Fruit fly (Drosophila melanogaster) ovary, adult (tissue): ENCODE measurements around the gene B9d1.

Source experiments
- CG17801 ChIP-seq: fragments of 200-800 bp; optimal IDR thresholded peaks from 2 replicates; lab custom pipeline; 2019; ENCODE audit warnings: missing biosample characterization, mild to moderate bottlenecking, missing genetic modification characterization, moderate library complexity; ENCODE audit not compliant: partially characterized antibody

B9d1 gene

dm6 chr3R:15481606-15482005 lies at the start of gene B9d1:
Gene B9d1, plus strand, starts transcription at chr3R:15481906.
- no peak for TF ChIP-seq CG17801 (GFP tag; lab: Kevin White, UChicago)

DNA sequence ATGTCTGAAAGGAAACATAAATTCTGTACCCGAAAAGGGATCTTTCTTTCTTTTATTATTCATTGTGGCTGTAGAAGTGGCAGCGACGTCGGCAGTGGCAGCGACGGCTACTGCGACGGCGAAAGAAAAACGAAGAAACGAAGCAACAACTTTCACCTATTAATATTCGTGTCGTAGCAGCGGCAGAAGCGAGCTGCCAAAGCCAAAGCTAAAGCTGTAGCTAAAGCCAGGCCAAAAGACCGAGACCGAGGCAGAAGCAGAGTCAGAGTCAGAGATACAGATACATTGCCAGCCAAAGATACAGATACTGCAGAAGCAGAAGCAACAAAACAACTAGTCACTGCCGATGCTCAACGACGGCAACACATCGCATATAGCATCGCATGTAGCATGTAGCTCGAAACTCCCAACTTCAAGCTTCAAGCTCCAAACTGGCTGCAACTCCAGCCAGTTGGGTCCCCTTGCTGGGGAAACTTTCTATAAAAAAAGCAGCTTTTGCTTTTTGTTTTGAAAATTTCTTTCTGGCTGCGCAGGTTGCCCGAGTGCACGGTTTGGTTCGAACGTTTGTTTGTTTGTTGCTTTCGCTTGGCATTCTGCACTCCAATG lies 48.3 kb upstream of the B9d1 start:
- TF ChIP-seq CG17801 (GFP tag; lab: Kevin White, UChicago), result no peak

dm6 chr3R:15434676-15435075 lies 47.0 kb upstream of the B9d1 start, which contains the start of gene CG6118:
Gene CG6118, minus strand, starts transcription at chr3R:15434738.
- no peak for TF ChIP-seq CG17801 (GFP tag; lab: Kevin White, UChicago)

dm6 chr3R:15436799-15437198 lies 44.9 kb upstream of the B9d1 start:
- TF ChIP-seq CG17801 (GFP tag; lab: Kevin White, UChicago), result no peak

DNA sequence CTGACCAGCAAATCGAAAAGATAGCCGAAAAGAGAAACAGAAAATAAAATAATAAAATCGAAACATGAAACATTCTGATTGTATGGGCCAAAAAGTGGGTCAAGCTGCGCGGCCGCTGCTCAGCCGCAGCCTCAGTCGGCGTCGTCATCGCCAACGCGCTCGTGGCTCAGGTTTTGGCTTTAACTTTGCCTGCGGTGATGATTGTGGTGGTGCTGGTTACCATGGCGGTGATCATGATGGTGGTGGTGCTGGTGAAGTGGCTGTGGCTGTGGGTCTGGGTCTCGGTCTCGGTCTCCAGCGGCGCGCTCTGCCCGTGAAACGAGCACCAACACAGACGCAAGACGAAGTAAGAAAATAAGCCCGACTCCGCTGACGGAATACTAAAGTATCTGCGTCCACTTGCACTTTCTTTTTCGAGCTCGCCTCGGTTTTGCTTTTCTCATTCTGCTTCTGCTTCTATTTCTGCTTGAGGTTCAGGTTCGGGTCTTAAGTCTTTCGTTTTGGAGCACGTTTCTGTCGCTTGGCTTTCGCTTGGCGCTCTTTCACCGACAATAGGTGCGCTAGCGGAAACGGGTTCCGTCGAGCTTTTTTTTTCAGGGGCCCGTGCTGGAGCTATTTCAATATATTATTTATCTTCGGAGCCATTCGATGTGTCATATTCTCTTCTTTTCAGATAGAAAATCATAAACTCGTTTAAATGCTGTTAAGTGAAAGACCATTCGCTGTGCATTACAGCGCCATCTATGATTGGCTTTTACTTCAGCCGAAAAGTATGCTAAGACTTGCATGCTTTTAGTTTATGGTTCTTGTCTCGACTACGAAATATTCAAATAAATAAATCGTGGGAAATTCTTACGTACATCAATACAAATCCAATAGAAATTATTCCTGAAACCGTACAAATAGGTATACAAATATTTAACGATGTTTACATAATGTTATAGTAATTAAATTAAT lies 44.0 kb upstream of the B9d1 start:
- no peak for TF ChIP-seq CG17801 (GFP tag; lab: Kevin White, UChicago)

DNA sequence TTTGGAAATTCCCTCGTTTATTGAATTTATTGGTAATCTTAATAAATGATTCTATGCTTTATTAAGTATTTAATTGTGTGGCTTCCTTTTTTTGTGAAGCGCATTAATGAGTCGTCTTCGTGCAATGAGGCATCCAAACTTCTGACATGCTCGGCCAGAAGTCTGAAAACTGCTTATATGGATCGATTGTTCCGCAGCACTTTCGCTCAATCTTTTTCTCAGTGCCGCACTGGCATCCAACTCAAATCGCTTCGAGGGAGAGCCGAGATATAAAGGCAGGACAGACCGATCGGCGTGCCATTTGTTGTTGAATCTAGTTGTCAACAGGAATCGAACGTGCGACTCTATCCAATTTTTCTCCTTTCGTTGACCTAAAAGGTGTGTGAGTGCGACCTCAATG lies 42.0 kb upstream of the B9d1 start, which contains the start of gene Act88F:
Gene Act88F, plus strand, starts transcription at position 301 of the 400 bp plus-strand sequence.
- TF ChIP-seq CG17801 (GFP tag; lab: Kevin White, UChicago), result no peak

- no peak for TF ChIP-seq CG17801 (GFP tag; lab: Kevin White, UChicago)
Observed at dm6 chr3R:15446149-15446548, 35.6 kb upstream of the B9d1 start.

dm6 chr3R:15447791-15448190 lies 33.9 kb upstream of the B9d1 start:
- no peak for TF ChIP-seq CG17801 (GFP tag; lab: Kevin White, UChicago)

DNA sequence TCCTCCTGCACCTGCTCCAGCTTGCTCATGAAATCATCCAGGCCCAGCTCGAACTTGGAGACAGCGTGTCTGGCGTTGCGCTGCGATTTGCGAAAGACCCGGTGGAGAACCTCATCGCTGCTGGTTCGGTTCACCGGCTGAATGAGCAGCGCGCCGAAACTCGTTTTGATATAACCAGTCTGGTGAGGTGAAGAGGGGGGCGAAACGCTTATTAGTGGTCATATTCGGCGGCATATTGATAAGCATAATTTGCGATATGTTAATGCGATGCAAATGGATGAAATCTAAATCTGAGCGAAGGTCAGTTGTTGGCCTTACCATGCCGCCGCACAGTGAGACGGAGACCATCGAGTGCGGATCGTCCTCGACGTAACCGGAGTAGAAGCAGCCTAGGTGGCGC lies 33.0 kb upstream of the B9d1 start:
- no peak for TF ChIP-seq CG17801 (GFP tag; lab: Kevin White, UChicago)

DNA sequence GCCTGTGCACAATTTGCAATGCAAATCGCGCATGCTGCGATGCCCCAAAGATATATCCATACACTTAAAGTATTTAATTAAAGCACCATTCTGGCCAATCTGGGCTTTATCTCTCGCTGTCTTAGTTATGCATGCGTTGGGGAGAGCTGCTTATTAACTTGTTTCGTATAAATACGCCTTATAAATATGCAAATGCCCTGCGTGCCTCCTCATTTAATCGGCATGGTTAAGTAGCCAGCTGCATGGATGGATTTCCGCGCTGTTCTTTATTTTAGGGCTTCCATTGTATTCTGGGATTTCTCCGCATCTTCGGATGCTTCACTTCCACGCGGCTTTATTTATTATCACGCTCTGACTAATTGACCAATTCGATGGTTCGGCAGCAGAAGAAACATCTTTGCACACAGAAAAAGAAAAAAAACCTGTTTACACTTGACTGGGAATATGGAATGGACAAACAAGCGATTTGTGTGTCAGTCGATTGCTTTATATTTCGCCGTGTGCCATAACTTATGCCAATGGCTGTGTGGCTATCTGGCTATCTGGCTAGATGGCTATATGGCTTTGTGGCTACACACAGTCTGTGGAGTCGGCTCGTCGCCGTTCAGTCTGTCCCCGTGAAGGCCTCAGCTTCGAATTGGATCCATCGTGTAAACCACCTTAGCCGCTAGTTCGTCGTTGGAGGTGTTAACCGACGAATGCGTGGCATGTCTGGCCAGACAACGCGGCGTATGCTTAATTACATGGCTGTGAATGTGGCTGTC lies 30.2 kb upstream of the B9d1 start:
- TF ChIP-seq CG17801 (GFP tag; lab: Kevin White, UChicago), result no peak

dm6 chr3R:15457386-15458011 lies 24.2 kb upstream of the B9d1 start:
- TF ChIP-seq CG17801 (GFP tag; lab: Kevin White, UChicago), result no peak

DNA sequence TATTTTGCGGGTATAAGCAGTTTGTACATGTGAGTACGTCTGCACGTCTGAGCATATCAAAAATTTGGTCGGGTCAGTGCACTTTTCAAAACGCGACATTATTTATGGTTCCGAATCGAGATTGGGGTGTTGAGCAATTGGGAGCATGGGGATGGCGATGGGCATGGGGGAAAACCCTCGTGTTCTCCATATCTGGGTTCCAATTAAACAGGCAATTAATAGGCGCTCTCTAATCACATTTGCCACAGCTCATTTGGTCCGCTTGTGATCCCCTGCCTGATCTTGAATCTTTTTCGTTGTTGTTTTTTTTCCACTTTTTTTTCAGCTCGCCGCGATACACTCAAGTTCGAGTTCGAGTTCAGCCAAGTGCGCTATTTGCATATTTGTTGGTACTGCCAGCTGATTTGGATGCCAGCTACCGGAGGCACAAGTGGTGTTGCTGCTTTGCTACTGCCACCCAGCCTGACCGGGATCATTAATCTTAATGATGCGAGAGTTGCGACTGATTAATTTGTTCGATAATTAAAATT lies 23.5 kb upstream of the B9d1 start:
- no peak for TF ChIP-seq CG17801 (GFP tag; lab: Kevin White, UChicago)

DNA sequence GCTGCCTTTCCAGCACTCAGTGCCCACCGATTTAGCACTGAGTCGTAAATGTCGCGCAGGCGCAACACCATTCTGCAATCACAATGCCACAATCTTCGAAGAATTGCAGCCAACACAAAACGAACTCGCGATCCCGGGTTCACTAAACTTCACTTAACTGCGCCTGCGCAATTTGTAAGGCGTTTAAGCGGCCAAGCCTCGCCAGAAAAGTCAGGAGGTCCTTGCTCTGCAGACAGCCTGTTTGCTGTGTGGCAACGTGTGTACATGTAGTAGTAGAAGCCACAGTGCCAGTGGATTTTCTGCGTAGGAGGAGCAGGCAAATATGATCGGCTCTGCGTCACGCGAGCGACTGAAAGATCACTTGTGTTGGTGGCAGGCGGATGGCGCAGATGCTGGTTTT lies 18.5 kb upstream of the B9d1 start:
- no peak for TF ChIP-seq CG17801 (GFP tag; lab: Kevin White, UChicago)
